Fruit fly (Drosophila melanogaster): ENCODE data around the gene ND-13B.

DNA sequence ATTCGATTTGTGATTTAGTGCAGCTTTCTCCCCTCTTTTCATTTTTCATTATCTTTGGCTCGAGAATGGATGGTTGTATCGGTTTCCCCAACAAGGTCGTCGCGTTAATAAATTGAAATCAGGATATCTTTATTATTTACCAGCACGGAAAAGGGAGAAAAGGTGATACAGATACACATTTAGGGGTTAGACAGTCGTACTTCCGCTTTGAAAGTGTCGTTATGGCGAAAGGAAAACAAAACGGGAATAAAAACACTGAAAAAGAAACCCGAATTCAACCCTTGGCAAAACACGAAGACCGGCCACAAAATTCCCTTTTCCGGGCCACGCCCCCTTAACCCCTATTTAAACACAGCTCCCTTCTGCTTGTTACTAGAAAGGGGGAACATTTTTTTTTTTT, 9.4 kb downstream of the ND-13B start:
- TF ChIP-seq CG6854 (GFP tag; optimal IDR thresholded peaks at IDR 0.05) (no peak), sens-2 (GFP tag; IDR thresholded peaks at IDR 0.05) (no peak), jigr1 (GFP tag; IDR thresholded peaks at IDR 0.05) (no peak), CG13287 (GFP tag; IDR thresholded peaks at IDR 0.05; ENCODE audit: partially characterized antibody) (no peak), CG8089 (GFP tag; optimal IDR thresholded peaks at IDR 0.05) (no peak), dan (GFP tag; IDR thresholded peaks at IDR 0.05) (no peak), Hr39 (optimal IDR thresholded peaks at IDR 0.05) (no peak), gcm (GFP tag; optimal IDR thresholded peaks at IDR 0.05) (no peak), Tbp (GFP tag; optimal IDR thresholded peaks at IDR 0.05) (no peak), CG1832 (GFP tag; optimal IDR thresholded peaks at IDR 0.05) (no peak), cato (GFP tag; optimal IDR thresholded peaks at IDR 0.05; ENCODE audit: borderline replicate concordance) (no peak)
